Worm (Caenorhabditis elegans) whole organism, L1 larva: ENCODE data around the gene ptd-2.
A peak's percentile ranks its signal among the peaks of the same experiment; 100 is the strongest.

Source experiments
- C04F5.9 ChIP-seq: sonication (generic microtip); optimal IDR thresholded peaks from 2 replicates; lab custom pipeline; 2016; ENCODE audit warnings: missing genetic modification characterization, missing compliant biosample characterization
- C34B4.2 ChIP-seq: sonication (generic microtip); optimal IDR thresholded peaks from 2 replicates; lab custom pipeline; 2017; ENCODE audit warnings: mild to moderate bottlenecking, missing genetic modification characterization, missing compliant biosample characterization
- aha-1 ChIP-seq: fragments of 150-350 bp; optimal IDR thresholded peaks from 2 replicates; lab custom pipeline; 2014; ENCODE audit warnings: missing biosample characterization, missing genetic modification characterization
- ama-1 ChIP-seq: fragments of 150-350 bp; optimal IDR thresholded peaks from 2 replicates; lab custom pipeline; 2014
- ceh-63 ChIP-seq: fragments of 200-800 bp; sonication (Bioruptor generic); optimal IDR thresholded peaks from 2 replicates; lab custom pipeline; 2018; ENCODE audit warnings: mild to moderate bottlenecking, missing genetic modification characterization, missing compliant biosample characterization
- ceh-8 ChIP-seq: fragments of 200-800 bp; sonication (Bioruptor generic); optimal IDR thresholded peaks from 2 replicates; lab custom pipeline; 2018; ENCODE audit warnings: mild to moderate bottlenecking, missing genetic modification characterization, moderate library complexity, missing compliant biosample characterization
- ceh-82 ChIP-seq, 3 experiments: fragments of 150-350 bp in 1 of 3; sonication (generic microtip) in 2 of 3; optimal IDR thresholded peaks; 2 replicates each; lab custom pipeline; 2014 to 2017; ENCODE audit warnings: missing biosample characterization in 3 of 3, missing genetic modification characterization in 3 of 3
- ceh-90 ChIP-seq: sonication (generic microtip); optimal IDR thresholded peaks from 2 replicates; lab custom pipeline; 2016; ENCODE audit warnings: missing genetic modification characterization, missing compliant biosample characterization
- dpl-1 ChIP-seq, 3 experiments: fragments of 150-350 bp in 2 of 3; sonication (generic microtip) in 1 of 3; optimal IDR thresholded peaks; 2 replicates each; lab custom pipeline; 2014 to 2017; ENCODE audit warnings: missing biosample characterization in 3 of 3, missing genetic modification characterization in 3 of 3, missing genetic modification reagents in 3 of 3
- egl-27 ChIP-seq, 2 experiments: fragments of 150-350 bp in 1 of 2; sonication (generic microtip); optimal IDR thresholded peaks; 3 replicates each; lab custom pipeline; 2017 to 2018; ENCODE audit warnings: missing biosample characterization in 2 of 2, missing genetic modification characterization in 2 of 2, missing genetic modification reagents in 2 of 2
- elt-2 ChIP-seq: sonication (generic microtip); optimal IDR thresholded peaks from 2 replicates; lab custom pipeline; 2016; ENCODE audit warnings: missing genetic modification characterization, mild to moderate bottlenecking, inconsistent platforms, missing compliant biosample characterization, missing genetic modification reagents
- fkh-10 ChIP-seq: sonication (generic microtip); optimal IDR thresholded peaks from 2 replicates; lab custom pipeline; 2017; ENCODE audit warnings: missing biosample characterization, missing genetic modification reagents, missing genetic modification characterization
- fos-1 ChIP-seq: fragments of 150-350 bp; optimal IDR thresholded peaks from 2 replicates; lab custom pipeline; 2014; ENCODE audit warnings: missing biosample characterization, missing genetic modification characterization
- grh-1 ChIP-seq: fragments of 200-800 bp; sonication (Bioruptor generic); IDR thresholded peaks from 2 replicates; pipeline ENCODE4 v1.3.6; 2022; ENCODE audit warnings: missing genetic modification reagents, missing genetic modification characterization, missing compliant biosample characterization
- hlh-17 ChIP-seq: fragments of 200-800 bp; sonication (Bioruptor generic); optimal IDR thresholded peaks from 2 replicates; lab custom pipeline; 2018; ENCODE audit warnings: missing genetic modification characterization, mild to moderate bottlenecking, missing compliant biosample characterization, moderate library complexity, borderline replicate concordance
- hpl-2 ChIP-seq: fragments of 150-350 bp; optimal IDR thresholded peaks from 2 replicates; lab custom pipeline; 2014; ENCODE audit warnings: missing biosample characterization, missing genetic modification reagents, missing genetic modification characterization
- irx-1 ChIP-seq: sonication (generic microtip); optimal IDR thresholded peaks from 2 replicates; lab custom pipeline; 2016; ENCODE audit warnings: missing genetic modification characterization, missing compliant biosample characterization
- isw-1 ChIP-seq: fragments of 200-800 bp; sonication (Bioruptor generic); IDR thresholded peaks from 2 replicates; pipeline ENCODE4 v1.3.6; 2022; ENCODE audit warnings: missing genetic modification characterization, missing compliant biosample characterization
- lin-13 ChIP-seq: fragments of 150-350 bp; optimal IDR thresholded peaks from 2 replicates; lab custom pipeline; 2014; ENCODE audit warnings: missing biosample characterization, missing genetic modification reagents, missing genetic modification characterization
- lin-14 ChIP-seq: fragments of 200-800 bp; sonication (Bioruptor generic); optimal IDR thresholded peaks from 2 replicates; lab custom pipeline; 2018; ENCODE audit warnings: mild to moderate bottlenecking, missing genetic modification characterization, moderate library complexity, missing compliant biosample characterization
- lin-15B ChIP-seq: fragments of 150-350 bp; sonication (generic microtip); optimal IDR thresholded peaks from 3 replicates; lab custom pipeline; 2014; ENCODE audit warnings: missing biosample characterization, missing genetic modification characterization
- lin-39 ChIP-seq: fragments of 150-350 bp; optimal IDR thresholded peaks from 2 replicates; lab custom pipeline; 2014; ENCODE audit warnings: missing biosample characterization, missing genetic modification reagents, missing genetic modification characterization
- lir-3 ChIP-seq: sonication (generic microtip); optimal IDR thresholded peaks from 2 replicates; lab custom pipeline; 2016; ENCODE audit warnings: mild to moderate bottlenecking, missing genetic modification characterization, moderate library complexity, missing compliant biosample characterization; ENCODE audit not compliant: poor library complexity
- mab-9 ChIP-seq: fragments of 200-800 bp; sonication (Bioruptor generic); IDR thresholded peaks from 2 replicates; pipeline ENCODE4 v1.3.6; 2022; ENCODE audit warnings: missing genetic modification reagents, missing genetic modification characterization, missing compliant biosample characterization
- mdl-1 ChIP-seq, 2 experiments: fragments of 150-350 bp; optimal IDR thresholded peaks; 2 replicates each; lab custom pipeline; 2014 to 2017; ENCODE audit warnings: missing biosample characterization in 2 of 2, missing genetic modification characterization in 2 of 2, inconsistent platforms in 1 of 2
- mef-2 ChIP-seq: fragments of 150-350 bp; optimal IDR thresholded peaks from 2 replicates; lab custom pipeline; 2014; ENCODE audit warnings: missing biosample characterization, missing genetic modification characterization
- nhr-12 ChIP-seq: sonication (generic microtip); optimal IDR thresholded peaks from 2 replicates; lab custom pipeline; 2017; ENCODE audit warnings: missing biosample characterization, missing genetic modification characterization
- nhr-19 ChIP-seq: fragments of 200-800 bp; sonication (Bioruptor generic); conservative IDR thresholded peaks from 2 replicates; pipeline ENCODE4 v1.3.6; 2022; ENCODE audit warnings: missing genetic modification characterization, missing compliant biosample characterization
- nhr-20 ChIP-seq: sonication (generic microtip); optimal IDR thresholded peaks from 2 replicates; lab custom pipeline; 2016; ENCODE audit warnings: mild to moderate bottlenecking, missing genetic modification characterization, missing compliant biosample characterization
- nhr-237 ChIP-seq: fragments of 150-350 bp; optimal IDR thresholded peaks from 2 replicates; lab custom pipeline; 2014; ENCODE audit warnings: missing biosample characterization, missing genetic modification characterization
- nhr-28 ChIP-seq: fragments of 150-350 bp; optimal IDR thresholded peaks from 2 replicates; lab custom pipeline; 2014; ENCODE audit warnings: missing biosample characterization, missing genetic modification characterization
- nhr-85 ChIP-seq: sonication (generic microtip); peaks from one replicate; lab custom pipeline; 2016; ENCODE audit warnings: missing genetic modification characterization, inconsistent platforms, missing compliant biosample characterization
- nhr-90 ChIP-seq: sonication (generic microtip); optimal IDR thresholded peaks from 2 replicates; lab custom pipeline; 2016; ENCODE audit warnings: mild to moderate bottlenecking, missing genetic modification characterization, missing compliant biosample characterization; ENCODE audit not compliant: poor library complexity
- pag-3 ChIP-seq: sonication (generic microtip); optimal IDR thresholded peaks from 2 replicates; lab custom pipeline; 2017; ENCODE audit warnings: missing genetic modification characterization, mild to moderate bottlenecking, missing compliant biosample characterization, antibody characterized with exemption, borderline replicate concordance; ENCODE audit not compliant: insufficient read depth
- pax-3 ChIP-seq: fragments of 200-800 bp; sonication (Bioruptor generic); optimal IDR thresholded peaks from 2 replicates; lab custom pipeline; 2018; ENCODE audit warnings: mild to moderate bottlenecking, missing genetic modification characterization, moderate library complexity, missing compliant biosample characterization
- pqm-1 ChIP-seq: sonication (generic microtip); optimal IDR thresholded peaks from 3 replicates; lab custom pipeline; 2017; ENCODE audit warnings: missing biosample characterization, missing genetic modification characterization
- rnt-1 ChIP-seq: sonication (generic microtip); optimal IDR thresholded peaks from 2 replicates; lab custom pipeline; 2016; ENCODE audit warnings: mild to moderate bottlenecking, missing genetic modification characterization, moderate library complexity, missing compliant biosample characterization
- snu-23 ChIP-seq: sonication (generic microtip); optimal IDR thresholded peaks from 2 replicates; lab custom pipeline; 2016; ENCODE audit warnings: missing genetic modification characterization, missing compliant biosample characterization
- sox-4 ChIP-seq: sonication (generic microtip); optimal IDR thresholded peaks from 2 replicates; lab custom pipeline; 2016; ENCODE audit warnings: missing genetic modification characterization, missing compliant biosample characterization
- sptf-1 ChIP-seq: fragments of 150-350 bp; optimal IDR thresholded peaks from 2 replicates; lab custom pipeline; 2014; ENCODE audit warnings: missing biosample characterization, missing genetic modification characterization
- tlp-1 ChIP-seq: fragments of 150-350 bp; optimal IDR thresholded peaks from 2 replicates; lab custom pipeline; 2014; ENCODE audit warnings: missing biosample characterization, missing genetic modification characterization
- unc-130 ChIP-seq: fragments of 150-350 bp; optimal IDR thresholded peaks from 2 replicates; lab custom pipeline; 2017; ENCODE audit warnings: missing biosample characterization, missing genetic modification characterization, inconsistent platforms
- unc-86 ChIP-seq: sonication (generic microtip); optimal IDR thresholded peaks from 2 replicates; lab custom pipeline; 2016; ENCODE audit warnings: missing genetic modification characterization, missing compliant biosample characterization
- xbp-1 ChIP-seq: sonication (generic microtip); optimal IDR thresholded peaks from 2 replicates; lab custom pipeline; 2016; ENCODE audit warnings: missing genetic modification characterization, missing compliant biosample characterization
- zag-1 ChIP-seq: fragments of 150-350 bp; optimal IDR thresholded peaks from 2 replicates; lab custom pipeline; 2014; ENCODE audit warnings: missing biosample characterization, missing genetic modification characterization
- ztf-11 ChIP-seq, 2 experiments: sonication (generic microtip); optimal IDR thresholded peaks; 2 replicates each; lab custom pipeline; 2016 to 2017; ENCODE audit warnings: missing genetic modification characterization in 2 of 2, missing biosample characterization in 1 of 2, missing compliant biosample characterization in 1 of 2

Gene ptd-2

DNA sequence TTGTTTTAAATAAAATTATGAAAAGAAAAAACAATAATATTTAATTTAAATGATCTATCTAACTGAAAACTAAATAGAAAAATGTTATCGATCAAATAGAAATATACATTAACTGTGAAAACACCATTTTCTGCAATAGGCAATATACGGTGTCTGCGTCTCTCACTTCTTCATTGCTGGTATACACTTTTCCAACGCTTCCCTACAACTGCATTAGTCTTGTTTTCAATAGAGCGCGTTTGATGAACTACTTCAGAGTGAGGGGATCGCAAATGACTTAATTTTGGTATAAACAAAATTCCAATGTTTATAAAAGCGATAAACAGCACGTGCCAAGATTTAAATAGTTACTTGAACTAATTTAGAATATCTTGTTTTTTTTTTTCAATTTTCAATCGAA is 37.5 kb upstream of the ptd-2 start (continued):
- TF ChIP-seq lir-3 (tag; lab: Kevin White, UChicago) (peak; percentile 28), elt-2 (tag; lab: Kevin White, UChicago) (no peak), lin-14 (GFP tag; lab: Kevin White, UChicago) (peak; percentile 90), pax-3 (no peak), unc-86 (no peak), C04F5.9 (tag; lab: Kevin White, UChicago) (no peak), xbp-1 (peak; percentile 23), nhr-12 (tag; lab: Kevin White, UChicago) (no peak), ceh-90 (tag; lab: Kevin White, UChicago) (no peak), tlp-1 (tag; lab: Kevin White, UChicago) (no peak), lin-13 (GFP tag; lab: Kevin White, UChicago) (peak; percentile 44), lin-39 (no peak), hpl-2 (GFP tag; lab: Kevin White, UChicago) (no peak), nhr-237 (no peak), sptf-1 (tag; lab: Kevin White, UChicago) (no peak), hlh-17 (GFP tag; lab: Kevin White, UChicago) (no peak)

DNA sequence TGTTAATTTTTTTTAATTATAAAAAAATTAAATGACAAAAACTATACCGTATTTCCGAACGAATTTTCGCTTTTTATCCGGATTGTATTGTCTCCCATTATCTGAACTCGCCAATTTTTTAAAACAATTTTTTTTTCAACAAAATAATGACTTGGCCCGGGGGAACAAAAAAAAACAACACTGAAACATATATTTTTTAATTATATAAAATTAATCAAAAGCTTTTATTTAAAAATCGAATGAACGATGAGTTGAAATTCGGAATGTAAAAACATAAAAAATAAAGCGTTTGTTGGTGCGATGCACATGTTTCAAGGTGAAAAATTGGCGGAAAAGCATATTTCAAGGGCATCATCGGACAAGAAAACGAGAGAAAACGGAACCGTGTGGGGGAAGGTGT is 36.5 kb upstream of the ptd-2 start, which contains the start of gene mdt-27:
Gene mdt-27, minus strand, starts transcription at position 101 of the 400 bp plus-strand sequence.
- TF ChIP-seq ceh-90 (tag; lab: Kevin White, UChicago) (no peak), isw-1 (GFP tag; lab: Robert Waterston, UW) (no peak), unc-86 (no peak), aha-1 (no peak), ama-1 (no peak)
- TF ChIP-seq, all 84 proteins: peak for 0

DNA sequence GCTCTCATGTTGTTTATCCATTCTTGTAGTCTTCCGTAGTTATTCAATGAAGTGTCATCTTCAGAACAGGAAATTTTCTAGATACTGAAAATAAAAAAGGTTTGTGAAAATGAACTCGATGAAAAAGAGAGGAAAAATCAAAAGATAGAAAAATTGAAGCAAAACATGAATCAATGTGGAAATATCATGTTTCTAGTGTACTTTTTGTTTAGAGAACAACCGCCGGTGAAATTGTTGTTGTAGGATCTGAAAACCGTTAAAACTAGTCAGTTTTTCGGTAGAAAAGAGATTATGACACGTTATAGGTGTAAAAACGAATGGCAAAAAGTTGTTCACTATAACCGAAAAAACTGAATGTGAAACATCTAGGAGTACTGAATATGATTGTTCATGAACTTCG is 32.9 kb upstream of the ptd-2 start, which contains the start of gene pacs-1:
Gene pacs-1, minus strand, starts transcription at position 101 of the 400 bp plus-strand sequence.
- TF ChIP-seq lin-15B (tag; lab: Kevin White, UChicago) (no peak), pax-3 (no peak), nhr-19 (GFP tag; lab: Robert Waterston, UW) (no peak), sox-4 (no peak), unc-86 (no peak), pqm-1 (tag; lab: Kevin White, UChicago) (no peak), irx-1 (tag; lab: Kevin White, UChicago) (no peak), ztf-11 (tag; optimal IDR thresholded peaks at IDR 0.05; lab: Kevin White, UChicago) (no peak), fos-1 (tag; lab: Kevin White, UChicago) (no peak), sptf-1 (tag; lab: Kevin White, UChicago) (no peak), C34B4.2 (no peak), pag-3 (tag; lab: Kevin White, UChicago) (no peak), tlp-1 (tag; lab: Kevin White, UChicago) (no peak), C04F5.9 (tag; lab: Kevin White, UChicago) (no peak), lin-14 (GFP tag; lab: Kevin White, UChicago) (no peak), mdl-1 (tag; optimal IDR thresholded peaks at IDR 0.05; lab: Kevin White, UChicago) (no peak), nhr-28 (tag; lab: Kevin White, UChicago) (no peak), hpl-2 (GFP tag; lab: Kevin White, UChicago) (no peak), ceh-63 (GFP tag; lab: Kevin White, UChicago) (no peak)

DNA sequence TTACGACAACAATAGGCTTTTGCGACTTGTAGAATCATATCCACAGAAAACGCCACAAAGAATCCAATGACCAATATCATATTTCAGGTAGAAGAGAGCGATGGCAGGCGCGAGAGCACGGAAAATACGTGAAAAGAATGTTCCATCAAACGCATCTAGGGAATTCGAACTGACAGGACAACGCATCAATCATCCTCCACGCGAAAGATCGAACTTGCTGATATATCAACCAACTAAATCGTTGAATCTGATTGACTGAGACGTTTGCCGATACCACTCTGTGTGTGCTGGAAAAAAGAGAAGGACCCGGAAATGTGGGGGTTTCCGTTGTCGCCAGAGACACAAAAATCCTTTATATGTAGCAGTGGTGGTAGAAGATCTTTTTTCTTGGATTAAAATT is 31.8 kb upstream of the ptd-2 start:
- TF ChIP-seq ceh-8 (GFP tag; lab: Kevin White, UChicago) (no peak), lin-13 (GFP tag; lab: Kevin White, UChicago) (no peak), zag-1 (tag; lab: Kevin White, UChicago) (no peak), C34B4.2 (no peak), mab-9 (GFP tag; lab: Robert Waterston, UW) (no peak), fkh-10 (GFP tag; lab: Kevin White, UChicago) (no peak), nhr-85 (tag; lab: Kevin White, UChicago) (peak; percentile 38), snu-23 (GFP tag; lab: Kevin White, UChicago) (no peak), pax-3 (no peak), unc-130 (tag; lab: Kevin White, UChicago) (no peak), dpl-1 (GFP tag; optimal IDR thresholded peaks at IDR 0.05; lab: Kevin White, UChicago) (no peak), rnt-1 (tag; lab: Kevin White, UChicago) (no peak), lin-14 (GFP tag; lab: Kevin White, UChicago) (peak; percentile 21), mef-2 (tag; lab: Kevin White, UChicago) (no peak), egl-27 (tag; optimal IDR thresholded peaks at IDR 0.05; lab: Kevin White, UChicago) (no peak), sptf-1 (tag; lab: Kevin White, UChicago) (no peak), ceh-82 (tag; optimal IDR thresholded peaks at IDR 0.05; lab: Kevin White, UChicago) (peak in 1 of 3 experiments; percentile 1), nhr-90 (tag; lab: Kevin White, UChicago) (no peak), grh-1 (no peak), xbp-1 (no peak), nhr-20 (tag; lab: Kevin White, UChicago) (no peak)
